Worm (Caenorhabditis elegans) whole organism, L3 larva: ENCODE measurements around the gene ZK380.4.

Experiments used
- ama-1 ChIP-seq: fragments of 150-350 bp; optimal IDR thresholded peaks from 2 replicates; lab custom pipeline; 2018
- ceh-82 ChIP-seq: fragments of 150-350 bp; optimal IDR thresholded peaks from 2 replicates; lab custom pipeline; 2014; ENCODE audit warnings: missing biosample characterization, missing genetic modification characterization
- egl-27 ChIP-seq: sonication (generic microtip); optimal IDR thresholded peaks from 4 replicates; lab custom pipeline; 2017; ENCODE audit warnings: missing biosample characterization, missing genetic modification reagents, missing genetic modification characterization
- mdl-1 ChIP-seq: fragments of 150-350 bp; optimal IDR thresholded peaks from 2 replicates; lab custom pipeline; 2014; ENCODE audit warnings: missing biosample characterization, missing genetic modification characterization
- nhr-23 ChIP-seq: fragments of 150-350 bp; optimal IDR thresholded peaks from 2 replicates; lab custom pipeline; 2014; ENCODE audit warnings: missing biosample characterization, missing genetic modification reagents, missing genetic modification characterization
- nhr-28 ChIP-seq: fragments of 150-350 bp; optimal IDR thresholded peaks from 2 replicates; lab custom pipeline; 2014; ENCODE audit warnings: missing biosample characterization, missing genetic modification characterization
- unc-62 ChIP-seq: fragments of 150-350 bp; sonication (generic microtip); optimal IDR thresholded peaks from 4 replicates; lab custom pipeline; 2014; ENCODE audit warnings: missing biosample characterization, missing genetic modification reagents, missing genetic modification characterization

DNA sequence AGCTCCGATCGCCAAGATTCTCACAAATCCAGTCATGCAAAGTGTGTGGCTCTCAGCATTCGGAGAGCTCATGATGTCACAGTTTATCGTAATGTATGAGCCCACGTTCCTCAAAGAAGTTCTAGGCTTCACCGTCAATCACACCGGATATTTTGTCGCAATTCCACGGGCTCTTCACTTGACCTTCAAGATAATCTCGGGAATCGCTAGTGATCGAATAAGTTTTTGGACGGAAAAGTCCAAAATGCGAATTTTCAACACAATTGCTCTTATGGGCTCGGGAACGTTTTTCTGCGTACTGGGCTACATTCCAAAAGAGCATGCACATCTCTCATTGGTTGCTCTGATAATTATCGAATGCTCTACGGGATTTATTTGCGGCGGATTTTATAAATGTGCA, 28.7 kb downstream of the ZK380.4 start:
- TF ChIP-seq mdl-1 (tag; lab: Kevin White, UChicago) (no peak), nhr-23 (tag; lab: Kevin White, UChicago) (no peak), unc-62 (no peak), ama-1 (lab: Kevin White, UChicago) (no peak), nhr-28 (tag; lab: Kevin White, UChicago) (no peak), ceh-82 (no peak), egl-27 (tag; lab: Kevin White, UChicago) (no peak)
